Worm (Caenorhabditis elegans) whole organism, L4 larva: Measurements from ENCODE around the gene pitr-5.

Experiments
- F10B5.3 ChIP-seq: sonication (generic microtip); optimal IDR thresholded peaks from 2 replicates; lab custom pipeline; 2016; ENCODE audit warnings: mild to moderate bottlenecking, missing genetic modification characterization, missing compliant biosample characterization
- F37D6.2 ChIP-seq: sonication (generic microtip); optimal IDR thresholded peaks from 2 replicates; lab custom pipeline; 2016; ENCODE audit warnings: mild to moderate bottlenecking, missing genetic modification characterization, missing compliant biosample characterization
- F49E8.2 ChIP-seq: sonication (generic microtip); optimal IDR thresholded peaks from 2 replicates; lab custom pipeline; 2016; ENCODE audit warnings: missing compliant biosample characterization, mild to moderate bottlenecking, missing genetic modification characterization, borderline replicate concordance
- Y105C5A.15 ChIP-seq: fragments of 200-800 bp; sonication (Bioruptor generic); IDR thresholded peaks from 2 replicates; pipeline ENCODE4 v1.3.6; 2022; ENCODE audit warnings: missing genetic modification characterization, missing compliant biosample characterization
- Y5F2A.4 ChIP-seq: fragments of 200-800 bp; sonication (Bioruptor generic); optimal IDR thresholded peaks from 2 replicates; lab custom pipeline; 2018; ENCODE audit warnings: mild to moderate bottlenecking, missing genetic modification characterization, missing compliant biosample characterization
- ZK337.2 ChIP-seq: fragments of 200-800 bp; sonication (Bioruptor generic); IDR thresholded peaks from 2 replicates; pipeline ENCODE4 v1.3.6; 2022; ENCODE audit warnings: missing genetic modification reagents, missing genetic modification characterization, missing compliant biosample characterization
- aha-1 ChIP-seq: fragments of 150-350 bp; peaks from one replicate; lab custom pipeline; 2014; ENCODE audit warnings: missing biosample characterization, missing genetic modification characterization
- aly-2 ChIP-seq: sonication (generic microtip); optimal IDR thresholded peaks from 2 replicates; lab custom pipeline; 2018; ENCODE audit warnings: missing biosample characterization, missing genetic modification characterization
- ama-1 ChIP-seq: fragments of 150-350 bp; optimal IDR thresholded peaks from 2 replicates; lab custom pipeline; 2014; ENCODE audit warnings: inconsistent platforms, mixed read lengths
- attf-4 ChIP-seq: sonication (generic microtip); optimal IDR thresholded peaks from 3 replicates; lab custom pipeline; 2017; ENCODE audit warnings: missing biosample characterization, missing genetic modification characterization
- ceh-20 ChIP-seq: fragments of 200-800 bp; sonication (Bioruptor generic); IDR thresholded peaks from 2 replicates; pipeline ENCODE4 v1.3.6; 2022; ENCODE audit warnings: missing genetic modification reagents, missing genetic modification characterization, missing compliant biosample characterization
- ceh-32 ChIP-seq: sonication (generic microtip); optimal IDR thresholded peaks from 2 replicates; lab custom pipeline; 2016; ENCODE audit warnings: mild to moderate bottlenecking, missing genetic modification characterization, missing compliant biosample characterization; ENCODE audit not compliant: poor library complexity
- ceh-44 ChIP-seq: fragments of 200-800 bp; sonication (Bioruptor generic); IDR thresholded peaks from 2 replicates; pipeline ENCODE4 v1.3.6; 2022; ENCODE audit warnings: missing genetic modification reagents, missing genetic modification characterization, missing compliant biosample characterization
- ceh-62 ChIP-seq: sonication (generic microtip); optimal IDR thresholded peaks from 2 replicates; lab custom pipeline; 2017; ENCODE audit warnings: missing biosample characterization, missing genetic modification characterization
- dmd-8 ChIP-seq: fragments of 200-800 bp; sonication (Bioruptor generic); IDR thresholded peaks from 2 replicates; pipeline ENCODE4 v1.3.6; 2022; ENCODE audit warnings: missing genetic modification characterization, missing compliant biosample characterization
- duxl-1 ChIP-seq: sonication (generic microtip); optimal IDR thresholded peaks from 2 replicates; lab custom pipeline; 2016; ENCODE audit warnings: mild to moderate bottlenecking, missing genetic modification characterization, moderate library complexity, missing compliant biosample characterization; ENCODE audit not compliant: poor library complexity
- dve-1 ChIP-seq: sonication (generic microtip); optimal IDR thresholded peaks from 2 replicates; lab custom pipeline; 2017; ENCODE audit warnings: antibody characterized with exemption, mild to moderate bottlenecking, missing genetic modification characterization, missing compliant biosample characterization; ENCODE audit not compliant: insufficient read depth
- egl-43 ChIP-seq: fragments of 200-800 bp; sonication (Bioruptor generic); IDR thresholded peaks from 2 replicates; pipeline ENCODE4 v1.3.6; 2022; ENCODE audit warnings: missing genetic modification reagents, missing genetic modification characterization, missing compliant biosample characterization
- fos-1 ChIP-seq: fragments of 150-350 bp; optimal IDR thresholded peaks from 2 replicates; lab custom pipeline; 2014; ENCODE audit warnings: missing biosample characterization, missing genetic modification characterization
- hlh-11 ChIP-seq: fragments of 200-800 bp; sonication (Bioruptor generic); optimal IDR thresholded peaks from 2 replicates; lab custom pipeline; 2018; ENCODE audit warnings: mild to moderate bottlenecking, missing genetic modification characterization, missing compliant biosample characterization
- jun-1 ChIP-seq: fragments of 150-350 bp; optimal IDR thresholded peaks from 2 replicates; lab custom pipeline; 2014; ENCODE audit warnings: missing biosample characterization, missing genetic modification reagents, missing genetic modification characterization
- lin-13 ChIP-seq: fragments of 150-350 bp; optimal IDR thresholded peaks from 2 replicates; lab custom pipeline; 2014; ENCODE audit warnings: missing biosample characterization, missing genetic modification reagents, missing genetic modification characterization
- lin-38 ChIP-seq: fragments of 200-800 bp; sonication (Bioruptor generic); IDR thresholded peaks from 2 replicates; pipeline ENCODE4 v1.3.6; 2022; ENCODE audit warnings: missing genetic modification reagents, missing genetic modification characterization, missing compliant biosample characterization
- lin-39 ChIP-seq: fragments of 150-350 bp; optimal IDR thresholded peaks from 2 replicates; lab custom pipeline; 2014; ENCODE audit warnings: missing biosample characterization, missing genetic modification reagents, missing genetic modification characterization
- lir-3 ChIP-seq: sonication (generic microtip); optimal IDR thresholded peaks from 2 replicates; lab custom pipeline; 2016; ENCODE audit warnings: mild to moderate bottlenecking, missing genetic modification characterization, missing compliant biosample characterization
- mdl-1 ChIP-seq, 2 experiments: fragments of 150-350 bp in 1 of 2; sonication (generic microtip) in 1 of 2; optimal IDR thresholded peaks; 2 replicates each; lab custom pipeline; 2014 to 2017; ENCODE audit warnings: missing biosample characterization in 2 of 2, missing genetic modification characterization in 2 of 2
- mxl-2 ChIP-seq: fragments of 200-800 bp; sonication (Bioruptor generic); conservative IDR thresholded peaks from 2 replicates; pipeline ENCODE4 v1.3.6; 2022; ENCODE audit warnings: missing genetic modification reagents, missing genetic modification characterization, missing compliant biosample characterization
- nhr-28 ChIP-seq: fragments of 150-350 bp; optimal IDR thresholded peaks from 2 replicates; lab custom pipeline; 2014; ENCODE audit warnings: missing biosample characterization, missing genetic modification characterization
- nhr-76 ChIP-seq: fragments of 150-350 bp; optimal IDR thresholded peaks from 2 replicates; lab custom pipeline; 2014; ENCODE audit warnings: missing biosample characterization, missing genetic modification characterization
- nhr-77 ChIP-seq: fragments of 150-350 bp; optimal IDR thresholded peaks from 2 replicates; lab custom pipeline; 2014; ENCODE audit warnings: missing biosample characterization, missing genetic modification characterization
- php-3 ChIP-seq: fragments of 200-800 bp; sonication (Bioruptor generic); IDR thresholded peaks from 2 replicates; pipeline ENCODE4 v1.3.6; 2022; ENCODE audit warnings: missing genetic modification reagents, missing genetic modification characterization, missing compliant biosample characterization
- rbr-2 ChIP-seq: sonication (generic microtip); optimal IDR thresholded peaks from 2 replicates; lab custom pipeline; 2016; ENCODE audit warnings: missing genotype, missing genetic modification characterization, missing compliant biosample characterization
- sdz-12 ChIP-seq: fragments of 200-800 bp; sonication (Bioruptor generic); optimal IDR thresholded peaks from 2 replicates; lab custom pipeline; 2018; ENCODE audit warnings: mild to moderate bottlenecking, missing genetic modification characterization, missing compliant biosample characterization
- snpc-1.2 ChIP-seq: fragments of 200-800 bp; sonication (Bioruptor generic); IDR thresholded peaks from 2 replicates; pipeline ENCODE4 v1.3.6; 2022; ENCODE audit warnings: missing genetic modification reagents, missing genetic modification characterization, missing compliant biosample characterization
- spr-1 ChIP-seq: sonication (generic microtip); optimal IDR thresholded peaks from 2 replicates; lab custom pipeline; 2016; ENCODE audit warnings: mild to moderate bottlenecking, missing genetic modification characterization, missing compliant biosample characterization
- spr-3 ChIP-seq: fragments of 200-800 bp; sonication (Bioruptor generic); optimal IDR thresholded peaks from 2 replicates; lab custom pipeline; 2018; ENCODE audit warnings: mild to moderate bottlenecking, missing genetic modification characterization, missing compliant biosample characterization
- unc-130 ChIP-seq: sonication (generic microtip); optimal IDR thresholded peaks from 2 replicates; lab custom pipeline; 2016; ENCODE audit warnings: missing genetic modification reagents, missing genetic modification characterization, missing compliant biosample characterization
- unc-62 ChIP-seq, 3 experiments: fragments of 150-350 bp in 1 of 3; sonication (generic microtip); optimal IDR thresholded peaks in 2 of 3; peaks in 1 of 3; 1 replicate in 1 of 3; 2 replicates in 2 of 3; lab custom pipeline; 2014 to 2017; ENCODE audit warnings: missing biosample characterization in 3 of 3, missing genetic modification characterization in 3 of 3, missing genetic modification reagents in 3 of 3, missing genotype in 1 of 3

pitr-5 gene

DNA sequence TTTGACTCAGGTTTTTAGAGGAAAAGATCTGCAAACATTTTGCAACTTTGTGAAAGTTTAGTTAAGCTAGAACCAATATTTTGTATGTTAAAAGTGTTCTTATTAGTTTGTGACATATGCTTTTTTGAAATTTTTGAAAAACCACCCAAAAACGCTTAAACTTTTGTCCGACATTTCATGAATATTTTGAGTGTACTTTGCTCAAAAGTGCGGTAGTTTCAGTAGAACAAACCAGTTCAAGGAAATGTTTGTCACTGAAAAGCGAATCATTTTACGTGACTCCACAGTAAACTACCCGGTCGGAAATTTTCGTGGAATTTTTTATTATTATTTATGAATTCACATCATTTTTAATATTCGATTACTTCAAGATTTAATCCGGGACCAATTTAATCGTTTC, at the start of gene pitr-5:
Gene pitr-5 (plus strand): TSS at position 301 of the 400 bp plus-strand sequence.
- TF ChIP-seq F49E8.2 (tag; lab: Kevin White, UChicago) (no peak), ceh-44 (GFP tag; lab: Robert Waterston, UW) (no peak), mdl-1 (tag; optimal IDR thresholded peaks at IDR 0.05; lab: Kevin White, UChicago) (no peak), dmd-8 (GFP tag; lab: Robert Waterston, UW) (no peak), ceh-32 (tag; lab: Kevin White, UChicago) (no peak), lin-38 (no peak), dve-1 (tag; lab: Kevin White, UChicago) (no peak), nhr-76 (tag; lab: Kevin White, UChicago) (no peak), rbr-2 (tag; lab: Kevin White, UChicago) (no peak), Y5F2A.4 (GFP tag; lab: Kevin White, UChicago) (no peak), ceh-62 (no peak), Y105C5A.15 (GFP tag; lab: Robert Waterston, UW) (no peak), mxl-2 (GFP tag; lab: Robert Waterston, UW) (no peak)

ce11 chrV:7136859-7137258, 47.8 kb upstream of the pitr-5 start:
- TF ChIP-seq nhr-77 (no peak), unc-62 (GFP tag; optimal IDR thresholded peaks at IDR 0.05 in 1 of 2; lab: Kevin White, UChicago) (peak in 1 of 2 experiments; percentile 94), unc-62 (tag; optimal IDR thresholded peaks at IDR 0.05; lab: Kevin White, UChicago) (no peak)

ce11 chrV:7138320-7138719, 46.3 kb upstream of the pitr-5 start, which contains the start of gene str-112:
TSS of gene str-112 (minus strand) at chrV:7138420.
- TF ChIP-seq lin-38 (no peak), F37D6.2 (no peak), snpc-1.2 (GFP tag; lab: Robert Waterston, UW) (no peak), fos-1 (tag; lab: Kevin White, UChicago) (no peak), spr-3 (GFP tag; lab: Kevin White, UChicago) (no peak), unc-130 (GFP tag; lab: Kevin White, UChicago) (no peak), aha-1 (no peak), sdz-12 (GFP tag; lab: Kevin White, UChicago) (no peak), lin-13 (GFP tag; lab: Kevin White, UChicago) (no peak), spr-1 (tag; lab: Kevin White, UChicago) (no peak), jun-1 (tag; lab: Kevin White, UChicago) (no peak), F10B5.3 (tag; lab: Kevin White, UChicago) (no peak), ZK337.2 (GFP tag; lab: Robert Waterston, UW) (no peak), egl-43 (GFP tag; lab: Robert Waterston, UW) (no peak), Y5F2A.4 (GFP tag; lab: Kevin White, UChicago) (no peak), attf-4 (no peak), php-3 (GFP tag; lab: Robert Waterston, UW) (no peak), lir-3 (tag; lab: Kevin White, UChicago) (no peak)
- TF ChIP-seq, all 104 proteins: peak for 0

ce11 chrV:7140368-7140767, 44.3 kb upstream of the pitr-5 start:
- TF ChIP-seq unc-62 (GFP tag; optimal IDR thresholded peaks at IDR 0.05 in 1 of 2; lab: Kevin White, UChicago) (peak in 1 of 2 experiments; percentile 91), unc-62 (tag; optimal IDR thresholded peaks at IDR 0.05; lab: Kevin White, UChicago) (no peak), aly-2 (tag; lab: Kevin White, UChicago) (no peak), nhr-28 (tag; lab: Kevin White, UChicago) (peak; percentile 64)
- TF ChIP-seq, all 104 proteins: peak for 2

DNA sequence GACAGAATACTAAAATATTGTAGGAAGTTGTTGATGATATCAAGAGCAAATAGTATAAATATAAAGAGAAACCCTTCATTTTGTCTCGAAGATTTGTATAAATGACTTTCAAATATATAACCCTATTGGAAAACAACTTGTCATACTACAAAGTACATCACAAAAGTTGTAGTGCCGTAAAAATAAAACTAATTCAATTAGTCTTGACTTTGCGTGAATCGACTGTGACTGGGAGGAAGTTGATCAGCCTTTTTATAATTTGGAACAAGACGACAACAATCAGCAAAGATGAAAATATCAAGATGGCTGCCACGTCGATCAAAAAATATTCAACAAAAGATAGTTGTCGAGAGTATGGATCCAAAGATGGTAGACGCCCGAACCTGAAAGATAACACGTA, 42.8 kb upstream of the pitr-5 start, which contains the start of gene ugt-40:
Gene ugt-40 (minus strand): TSS at position 101 of the 400 bp plus-strand sequence.
- TF ChIP-seq duxl-1 (tag; lab: Kevin White, UChicago) = no peak
- no peak for TF ChIP-seq ama-1 (lab: Kevin White, UChicago)
- TF ChIP-seq lin-39 (tag; lab: Kevin White, UChicago) = no peak
- no peak for TF ChIP-seq aha-1
- TF ChIP-seq ceh-20 = no peak
- TF ChIP-seq hlh-11 = no peak
- peak; percentile 45 for TF ChIP-seq nhr-28 (tag; lab: Kevin White, UChicago)
- no peak for TF ChIP-seq jun-1 (tag; lab: Kevin White, UChicago)
